Fruit fly (Drosophila melanogaster) whole organism, embryonic: ENCODE results near the gene CG42307.

Source experiments
- CG14710 ChIP-seq: fragments of 200-800 bp; sonication (Bioruptor generic); optimal IDR thresholded peaks from 3 replicates; lab custom pipeline; 2019; ENCODE audit warnings: missing biosample characterization, mild to moderate bottlenecking, missing genetic modification characterization, moderate library complexity
- CG8478 ChIP-seq: fragments of >200 bp; optimal IDR thresholded peaks from 2 replicates; lab custom pipeline; 2018
- E2f1 ChIP-seq: fragments of 200-800 bp; sonication (Bioruptor generic); IDR thresholded peaks from 2 replicates; pipeline ENCODE4 v1.3.6; 2022; ENCODE audit warnings: missing biosample characterization, missing genetic modification characterization
- Hand ChIP-seq: fragments of 200-800 bp; sonication (Bioruptor generic); optimal IDR thresholded peaks from 2 replicates; lab custom pipeline; 2017; ENCODE audit warnings: mild to moderate bottlenecking, missing biosample characterization, missing genetic modification reagents, missing genetic modification characterization
- MBD-R2 ChIP-seq: fragments of 200-800 bp; sonication (Bioruptor generic); IDR thresholded peaks from 2 replicates; pipeline ENCODE4 v1.3.6; 2022; ENCODE audit warnings: missing biosample characterization, missing genetic modification characterization
- Max ChIP-seq: fragments of 200-800 bp; sonication (Bioruptor generic); optimal IDR thresholded peaks from 2 replicates; lab custom pipeline; 2016; ENCODE audit warnings: missing biosample characterization, mild to moderate bottlenecking, missing genetic modification characterization
- NFAT ChIP-seq: fragments of 200-800 bp; sonication (Bioruptor generic); IDR thresholded peaks from 2 replicates; pipeline ENCODE4 v1.3.6; 2022; ENCODE audit warnings: missing biosample characterization, missing genetic modification characterization
- Nf-YA ChIP-seq: fragments of 200-800 bp; sonication (Bioruptor generic); IDR thresholded peaks from 2 replicates; pipeline ENCODE4 v1.3.6; 2022; ENCODE audit warnings: missing biosample characterization, missing genetic modification characterization
- chm ChIP-seq: fragments of 200-800 bp; sonication (Bioruptor generic); IDR thresholded peaks from 2 replicates; pipeline ENCODE4 v1.3.6; 2022; ENCODE audit warnings: missing biosample characterization, missing genetic modification characterization
- crp ChIP-seq, 2 experiments: fragments of 200-800 bp; sonication (Bioruptor generic); optimal IDR thresholded peaks; 2 replicates in 1 of 2; 3 replicates in 1 of 2; lab custom pipeline; 2017; ENCODE audit warnings: missing biosample characterization in 2 of 2, missing genetic modification characterization in 2 of 2, mild to moderate bottlenecking in 1 of 2, moderate library complexity in 1 of 2
- gfzf ChIP-seq: fragments of 200-800 bp; sonication (Bioruptor generic); optimal IDR thresholded peaks from 2 replicates; lab custom pipeline; 2016; ENCODE audit warnings: missing biosample characterization, mild to moderate bottlenecking, missing genetic modification characterization, moderate library complexity
- ind ChIP-seq: fragments of 200-800 bp; sonication (Bioruptor generic); optimal IDR thresholded peaks from 3 replicates; lab custom pipeline; 2016; ENCODE audit warnings: missing biosample characterization, missing genetic modification characterization
- lola ChIP-seq, 3 experiments: fragments of >200 bp in 2 of 3; fragments of 200-800 bp in 1 of 3; sonication (Bioruptor generic) in 1 of 3; optimal IDR thresholded peaks; 2 replicates each; lab custom pipeline; 2017 to 2019; ENCODE audit warnings: missing biosample characterization in 3 of 3, missing genetic modification characterization in 3 of 3, mild to moderate bottlenecking in 1 of 3, moderate library complexity in 1 of 3
- pzg ChIP-seq: fragments of 200-800 bp; sonication (Bioruptor generic); optimal IDR thresholded peaks from 3 replicates; lab custom pipeline; 2018; ENCODE audit warnings: missing biosample characterization, mild to moderate bottlenecking, missing genetic modification characterization, moderate library complexity

DNA sequence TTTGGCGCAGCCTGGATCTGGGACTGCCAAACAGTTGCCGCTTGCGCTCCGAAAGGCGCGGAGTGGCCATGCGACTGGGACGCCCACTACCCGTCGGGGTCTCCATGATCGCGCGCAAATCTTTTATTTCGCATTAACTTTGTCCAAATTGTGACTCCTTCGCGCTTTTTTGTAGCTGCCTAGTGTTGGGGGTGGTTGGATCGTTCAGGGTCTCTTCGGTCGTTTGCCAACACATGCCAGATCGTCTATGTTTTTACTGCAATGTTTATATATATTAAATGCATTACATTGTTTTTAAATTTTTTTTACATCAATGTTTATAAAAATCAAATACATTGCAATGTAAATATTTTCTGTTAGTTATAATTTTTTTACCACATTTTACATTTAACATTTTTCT is 9.9 kb downstream of the CG42307 start:
- TF ChIP-seq E2f1 (GFP tag; lab: Robert Waterston, UW) (peak; percentile 38; the same call in 1 of the 2 replicates), ind (GFP tag; lab: Kevin White, UChicago) (no peak), CG8478 (no peak), Nf-YA (GFP tag; lab: Robert Waterston, UW) (no peak), crp (GFP tag; optimal IDR thresholded peaks at IDR 0.05; lab: Kevin White, UChicago) (no peak), gfzf (GFP tag; lab: Kevin White, UChicago) (no peak), pzg (no peak), lola (GFP tag; optimal IDR thresholded peaks at IDR 0.05; lab: Kevin White, UChicago) (no peak), MBD-R2 (GFP tag; lab: Robert Waterston, UW) (peak; percentile 63), NFAT (GFP tag; lab: Robert Waterston, UW) (peak; percentile 36; the same call in 1 of the 2 replicates), CG14710 (no peak), Max (no peak), Hand (GFP tag; lab: Kevin White, UChicago) (no peak), chm (GFP tag; lab: Robert Waterston, UW) (no peak)
